Fruit fly (Drosophila melanogaster) whole organism, prepupa: ENCODE measurements around the gene HDAC4.

Experiments used
- CG10631 ChIP-seq: fragments of 200-800 bp; sonication (Bioruptor generic); optimal IDR thresholded peaks from 2 replicates; lab custom pipeline; 2016; ENCODE audit warnings: missing biosample characterization, missing genetic modification characterization
- CG11762 ChIP-seq: fragments of 200-800 bp; sonication (Bioruptor generic); optimal IDR thresholded peaks from 3 replicates; lab custom pipeline; 2016; ENCODE audit warnings: missing biosample characterization, missing genetic modification characterization; ENCODE audit not compliant: insufficient read depth
- CG15336 ChIP-seq: fragments of 200-800 bp; sonication (Bioruptor generic); IDR thresholded peaks from 2 replicates; pipeline ENCODE4 v1.3.6; 2022; ENCODE audit warnings: missing biosample characterization, missing genetic modification characterization
- CG1621 ChIP-seq: fragments of 200-800 bp; sonication (Bioruptor generic); optimal IDR thresholded peaks from 3 replicates; lab custom pipeline; 2018; ENCODE audit warnings: missing biosample characterization, mild to moderate bottlenecking, missing genetic modification characterization
- CG16779 ChIP-seq: fragments of 200-800 bp; sonication (Bioruptor generic); optimal IDR thresholded peaks from 3 replicates; lab custom pipeline; 2017; ENCODE audit warnings: missing biosample characterization, mild to moderate bottlenecking, missing genetic modification characterization
- CG32006 ChIP-seq: fragments of 200-800 bp; sonication (Bioruptor generic); optimal IDR thresholded peaks from 3 replicates; lab custom pipeline; 2017; ENCODE audit warnings: missing biosample characterization, mild to moderate bottlenecking, missing genetic modification characterization
- CG3919 ChIP-seq: fragments of 200-800 bp; sonication (Bioruptor generic); optimal IDR thresholded peaks from 3 replicates; lab custom pipeline; 2016; ENCODE audit warnings: missing biosample characterization, missing genetic modification characterization
- CG4318 ChIP-seq: fragments of 200-800 bp; sonication (Bioruptor generic); optimal IDR thresholded peaks from 3 replicates; lab custom pipeline; 2017; ENCODE audit warnings: missing biosample characterization, mild to moderate bottlenecking, missing genetic modification characterization
- CG6163 ChIP-seq: fragments of 200-800 bp; sonication (Bioruptor generic); IDR thresholded peaks from 3 replicates; pipeline ENCODE4 v1.3.6; 2022; ENCODE audit warnings: missing biosample characterization, missing genetic modification characterization
- CG6792 ChIP-seq: fragments of 200-800 bp; sonication (Bioruptor generic); optimal IDR thresholded peaks from 3 replicates; lab custom pipeline; 2016; ENCODE audit warnings: missing biosample characterization, missing genetic modification characterization
- CG6854 ChIP-seq: fragments of 200-800 bp; sonication (Bioruptor generic); optimal IDR thresholded peaks from 2 replicates; lab custom pipeline; 2017; ENCODE audit warnings: missing biosample characterization, mild to moderate bottlenecking, missing genetic modification characterization
- CG7368 ChIP-seq: fragments of 200-800 bp; sonication (Bioruptor generic); optimal IDR thresholded peaks from 3 replicates; lab custom pipeline; 2016; ENCODE audit warnings: missing biosample characterization, missing genetic modification characterization
- CG8119 ChIP-seq: fragments of 200-800 bp; sonication (Bioruptor generic); IDR thresholded peaks from 3 replicates; pipeline ENCODE4 v1.3.6; 2022; ENCODE audit warnings: missing biosample characterization, missing genetic modification characterization
- CG9139 ChIP-seq: fragments of 200-800 bp; sonication (Bioruptor generic); optimal IDR thresholded peaks from 3 replicates; lab custom pipeline; 2017; ENCODE audit warnings: missing biosample characterization, mild to moderate bottlenecking, missing genetic modification characterization
- Eip78C ChIP-seq: fragments of 200-800 bp; sonication (Bioruptor generic); peaks from one replicate; lab custom pipeline; 2016; ENCODE audit warnings: missing biosample characterization, missing genetic modification characterization
- Ets21C ChIP-seq: fragments of 200-800 bp; sonication (Bioruptor generic); optimal IDR thresholded peaks from 3 replicates; lab custom pipeline; 2016; ENCODE audit warnings: missing biosample characterization, missing genetic modification characterization
- Ets96B ChIP-seq: fragments of 200-800 bp; optimal IDR thresholded peaks from 2 replicates; lab custom pipeline; 2019; ENCODE audit warnings: missing biosample characterization, mild to moderate bottlenecking, missing genetic modification characterization, moderate library complexity
- Gug ChIP-seq: fragments of 200-800 bp; sonication (Bioruptor generic); IDR thresholded peaks from 2 replicates; pipeline ENCODE4 v1.3.6; 2022; ENCODE audit warnings: missing biosample characterization, missing genetic modification characterization
- Hr38 ChIP-seq: sonication (Bioruptor generic); optimal IDR thresholded peaks from 2 replicates; lab custom pipeline; 2016; ENCODE audit warnings: missing biosample characterization, missing genetic modification characterization
- Hr39 ChIP-seq: fragments of 200-800 bp; sonication (Bioruptor generic); optimal IDR thresholded peaks from 2 replicates; lab custom pipeline; 2016; ENCODE audit warnings: missing biosample characterization, missing genetic modification characterization
- Lpt ChIP-seq: fragments of 200-800 bp; sonication (Bioruptor generic); optimal IDR thresholded peaks from 3 replicates; lab custom pipeline; 2016; ENCODE audit warnings: missing biosample characterization, missing genetic modification characterization
- Met ChIP-seq: fragments of 200-800 bp; sonication (Bioruptor generic); optimal IDR thresholded peaks from 3 replicates; lab custom pipeline; 2016; ENCODE audit warnings: missing biosample characterization, missing genetic modification characterization
- Smox ChIP-seq: fragments of 200-800 bp; sonication (Bioruptor generic); optimal IDR thresholded peaks from 3 replicates; lab custom pipeline; 2016; ENCODE audit warnings: missing biosample characterization, missing genetic modification characterization
- Sox102F ChIP-seq: fragments of 200-800 bp; sonication (Bioruptor generic); optimal IDR thresholded peaks from 2 replicates; lab custom pipeline; 2016; ENCODE audit warnings: missing biosample characterization, mild to moderate bottlenecking, missing genetic modification characterization
- Sox14 ChIP-seq: fragments of 200-800 bp; sonication (Bioruptor generic); optimal IDR thresholded peaks from 3 replicates; lab custom pipeline; 2016; ENCODE audit warnings: missing biosample characterization, missing genetic modification characterization
- Sox15 ChIP-seq: fragments of 200-800 bp; sonication (Bioruptor generic); optimal IDR thresholded peaks from 3 replicates; lab custom pipeline; 2016; ENCODE audit warnings: missing biosample characterization, missing genetic modification characterization
- acj6 ChIP-seq: fragments of 200-800 bp; sonication (Bioruptor generic); optimal IDR thresholded peaks from 3 replicates; lab custom pipeline; 2016; ENCODE audit warnings: missing biosample characterization, missing genetic modification characterization
- cyc ChIP-seq: fragments of 200-800 bp; sonication (Bioruptor generic); optimal IDR thresholded peaks from 3 replicates; lab custom pipeline; 2016; ENCODE audit warnings: missing biosample characterization, missing genetic modification characterization
- dac ChIP-seq: fragments of 200-800 bp; sonication (Bioruptor generic); optimal IDR thresholded peaks from 2 replicates; lab custom pipeline; 2017; ENCODE audit warnings: missing biosample characterization, mild to moderate bottlenecking, missing genetic modification characterization
- dsx ChIP-seq: fragments of 200-800 bp; optimal IDR thresholded peaks from 3 replicates; lab custom pipeline; 2019; ENCODE audit warnings: missing biosample characterization, mild to moderate bottlenecking, missing genetic modification characterization, moderate library complexity; ENCODE audit not compliant: poor library complexity, severe bottlenecking
- eg ChIP-seq: fragments of 200-800 bp; sonication (Bioruptor generic); IDR thresholded peaks from 3 replicates; pipeline ENCODE4 v1.3.6; 2022; ENCODE audit warnings: missing biosample characterization, missing genetic modification characterization
- esn ChIP-seq: fragments of 200-800 bp; sonication (Bioruptor generic); optimal IDR thresholded peaks from 2 replicates; lab custom pipeline; 2016; ENCODE audit warnings: missing biosample characterization, mild to moderate bottlenecking, missing genetic modification characterization, moderate library complexity
- fd59A ChIP-seq: fragments of 200-800 bp; sonication (Bioruptor generic); optimal IDR thresholded peaks from 2 replicates; lab custom pipeline; 2017; ENCODE audit warnings: missing biosample characterization, mild to moderate bottlenecking, missing genetic modification characterization, missing genetic modification reagents
- fd85E ChIP-seq: fragments of 200-800 bp; sonication (Bioruptor generic); optimal IDR thresholded peaks from 3 replicates; lab custom pipeline; 2016; ENCODE audit warnings: missing biosample characterization, missing genetic modification characterization
- fkh ChIP-seq: fragments of 200-800 bp; sonication (Bioruptor generic); optimal IDR thresholded peaks from 3 replicates; lab custom pipeline; 2017; ENCODE audit warnings: missing biosample characterization, mild to moderate bottlenecking, missing genetic modification characterization, moderate library complexity
- net ChIP-seq: fragments of 200-800 bp; sonication (Bioruptor generic); optimal IDR thresholded peaks from 3 replicates; lab custom pipeline; 2016; ENCODE audit warnings: missing biosample characterization, missing genetic modification characterization
- salr ChIP-seq, 2 experiments: fragments of 200-800 bp; sonication (Bioruptor generic); optimal IDR thresholded peaks; 3 replicates each; lab custom pipeline; 2016 to 2018; ENCODE audit warnings: missing biosample characterization in 2 of 2, missing genetic modification characterization in 2 of 2, mild to moderate bottlenecking in 1 of 2
- ss ChIP-seq, 2 experiments: fragments of 200-800 bp; sonication (Bioruptor generic); optimal IDR thresholded peaks; 2 replicates in 1 of 2; 3 replicates in 1 of 2; lab custom pipeline; 2017 to 2018; ENCODE audit warnings: mild to moderate bottlenecking in 2 of 2, missing biosample characterization in 2 of 2, missing genetic modification characterization in 2 of 2, moderate library complexity in 1 of 2
- svp ChIP-seq: fragments of 200-800 bp; sonication (Bioruptor generic); peaks from one replicate; lab custom pipeline; 2016; ENCODE audit warnings: missing biosample characterization, missing genetic modification characterization
- topi ChIP-seq: fragments of 200-800 bp; sonication (Bioruptor generic); optimal IDR thresholded peaks from 3 replicates; lab custom pipeline; 2016; ENCODE audit warnings: missing biosample characterization, missing genetic modification characterization
- vri ChIP-seq: fragments of 200-800 bp; sonication (Bioruptor generic); optimal IDR thresholded peaks from 3 replicates; lab custom pipeline; 2016; ENCODE audit warnings: missing biosample characterization, mild to moderate bottlenecking, missing genetic modification characterization

HDAC4 gene

DNA sequence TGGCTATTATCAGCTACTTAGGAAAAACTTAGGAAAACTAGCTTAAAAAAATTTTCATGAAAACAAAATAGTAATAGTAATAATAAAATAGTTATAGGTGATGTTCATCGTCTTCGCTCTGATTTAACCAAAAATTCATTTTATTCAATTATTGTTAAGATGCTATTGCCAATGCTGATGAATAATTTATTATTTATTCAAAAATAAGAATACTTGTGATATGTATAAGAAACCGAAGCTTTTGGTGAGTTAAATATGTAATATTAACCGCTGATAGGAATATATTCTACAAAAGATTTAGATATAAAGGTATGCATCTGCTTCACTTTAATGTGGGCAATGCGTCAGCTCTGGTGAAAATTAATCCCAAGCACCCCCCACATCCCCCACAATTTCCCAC, 4.7 kb downstream of the HDAC4 start:
- TF ChIP-seq Met (no peak), esn (GFP tag; lab: Kevin White, UChicago) (no peak), Eip78C (GFP tag; lab: Kevin White, UChicago) (peak; percentile 52), eg (GFP tag; lab: Robert Waterston, UW) (no peak), topi (GFP tag; lab: Kevin White, UChicago) (no peak)

DNA sequence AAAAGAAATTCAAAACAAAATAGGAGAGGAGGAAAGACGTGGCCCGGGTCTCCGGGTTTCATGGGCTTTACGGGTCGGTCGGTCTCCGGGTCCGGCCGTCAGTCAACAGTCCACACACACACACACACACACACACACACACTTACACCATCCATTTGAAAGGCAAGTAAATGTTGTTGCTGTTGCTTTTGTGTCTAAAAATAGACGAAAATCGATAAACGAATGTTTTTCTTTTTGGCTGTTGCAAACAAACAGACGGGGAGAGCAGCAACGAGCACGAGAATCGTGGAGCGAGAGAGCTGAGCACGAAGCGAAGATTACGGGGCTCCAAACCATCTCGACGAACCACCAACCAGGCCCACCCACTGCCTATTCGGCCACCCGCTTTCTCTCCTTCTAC, 5.2 kb downstream of the HDAC4 start:
- no peak for TF ChIP-seq vri (GFP tag; lab: Kevin White, UChicago)
- no peak for TF ChIP-seq CG7368 (GFP tag; lab: Kevin White, UChicago)
- TF ChIP-seq net = no peak
- peak; percentile 30 for TF ChIP-seq fkh (GFP tag; lab: Kevin White, UChicago)
- TF ChIP-seq CG3919 (GFP tag; lab: Kevin White, UChicago) = no peak
- no peak for TF ChIP-seq Ets21C (GFP tag; lab: Kevin White, UChicago)
- no peak for TF ChIP-seq CG4318 (GFP tag; lab: Kevin White, UChicago)
- TF ChIP-seq, all 60 proteins: peak for 1

DNA sequence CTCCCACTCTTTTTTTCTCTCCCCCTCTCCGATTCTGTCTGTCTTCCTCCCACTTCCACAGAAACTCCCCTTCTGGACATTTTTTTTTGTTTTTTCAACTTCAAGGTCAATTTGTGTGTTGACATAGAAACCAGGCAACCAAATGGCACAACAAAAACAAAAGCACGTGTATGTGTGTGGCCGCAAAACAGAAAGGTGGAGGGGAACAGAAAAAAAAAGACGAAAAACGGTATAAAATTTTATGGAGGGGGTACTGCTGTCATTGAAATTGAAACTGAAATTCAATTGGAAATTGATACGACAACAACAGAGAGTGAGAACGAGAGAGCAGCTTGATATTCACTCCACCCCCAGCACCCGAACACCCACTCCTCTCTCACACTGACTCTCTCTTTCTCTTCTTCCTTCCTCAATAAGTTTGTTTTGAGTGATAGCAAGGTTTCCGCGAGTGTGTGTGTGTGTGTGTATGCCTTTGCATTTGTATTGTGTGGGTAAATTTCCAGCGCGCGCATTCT, 6.9 kb downstream of the HDAC4 start:
- TF ChIP-seq fkh (GFP tag; lab: Kevin White, UChicago) = peak; percentile 58
- TF ChIP-seq CG32006 (GFP tag; lab: Kevin White, UChicago) = no peak
- peak; percentile 22 for TF ChIP-seq vri (GFP tag; lab: Kevin White, UChicago)
- TF ChIP-seq CG6163 (GFP tag; lab: Robert Waterston, UW) = peak; percentile 33; the same call in 1 of the 3 replicates
- peak; percentile 13 for TF ChIP-seq CG6854
- TF ChIP-seq svp (GFP tag; lab: Kevin White, UChicago) = peak; percentile 62
- 0 out of 2 replicates have a peak, but pooled peaks have one; percentile 11 for TF ChIP-seq CG15336 (GFP tag; lab: Robert Waterston, UW)
- TF ChIP-seq CG10631 (GFP tag; lab: Kevin White, UChicago) = no peak
- TF ChIP-seq Hr38 = no peak
- TF ChIP-seq, all 60 proteins: peak for 6

DNA sequence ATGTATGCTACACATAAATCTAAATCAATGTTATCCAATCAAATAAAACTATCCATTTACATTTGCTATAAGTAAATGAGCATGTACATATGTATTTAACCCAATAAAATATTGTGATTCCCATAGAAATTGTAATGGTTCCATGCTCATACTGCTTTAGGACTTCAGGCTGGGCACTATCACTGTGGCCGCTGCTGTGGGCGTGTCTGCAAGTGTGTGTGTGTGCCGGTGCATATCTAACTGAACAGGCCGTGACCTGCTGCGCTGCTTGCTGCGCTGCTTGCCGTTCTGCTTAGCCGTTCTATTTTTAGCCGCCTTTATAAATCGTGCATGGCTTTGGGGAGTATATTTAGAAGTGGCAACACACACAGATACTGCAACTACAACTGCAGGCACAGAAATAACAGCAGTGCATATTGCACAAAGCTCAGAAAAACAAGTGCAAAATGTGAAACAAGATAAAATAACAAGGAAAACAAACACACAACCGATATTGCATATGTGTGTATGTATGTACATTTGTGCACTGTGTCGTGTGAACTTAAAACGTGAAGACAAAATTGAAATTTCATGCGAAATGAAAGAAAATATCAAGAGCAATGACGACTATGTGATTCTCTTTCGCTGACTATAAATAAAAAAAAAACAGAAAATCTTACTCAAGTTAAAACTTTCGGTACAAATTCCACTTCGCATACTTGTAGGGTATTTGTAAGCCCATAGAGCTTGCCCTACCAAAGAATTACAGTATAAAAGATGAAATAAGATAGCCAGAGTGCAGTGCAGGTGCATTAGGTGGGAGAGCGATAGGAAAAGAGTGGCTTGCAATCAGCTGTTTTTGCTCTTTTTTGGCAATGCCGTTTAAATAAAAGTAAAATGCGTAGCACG, 7.6 kb downstream of the HDAC4 start:
- TF ChIP-seq CG6854 (no peak), Eip78C (GFP tag; lab: Kevin White, UChicago) (peak; percentile 90), CG7368 (GFP tag; lab: Kevin White, UChicago) (no peak), ss (GFP tag; optimal IDR thresholded peaks at IDR 0.05; lab: Kevin White, UChicago) (peak; percentile 30 to 35), CG8119 (GFP tag; lab: Robert Waterston, UW) (0 out of 3 replicates have a peak, but pooled peaks have one; percentile 46), cyc (peak; percentile 74), CG9139 (peak; percentile 3), Ets96B (tag; lab: Kevin White, UChicago) (no peak), salr (GFP tag; optimal IDR thresholded peaks at IDR 0.05; lab: Kevin White, UChicago) (peak in 1 of 2 experiments; percentile 21), Sox15 (GFP tag; lab: Kevin White, UChicago) (peak; percentile 38), acj6 (GFP tag; lab: Kevin White, UChicago) (peak; percentile 42), eg (GFP tag; lab: Robert Waterston, UW) (peak; percentile 80), fd85E (GFP tag; lab: Kevin White, UChicago) (no peak), CG1621 (tag; lab: Kevin White, UChicago) (peak; percentile 9), CG3919 (GFP tag; lab: Kevin White, UChicago) (peak; percentile 67), Sox102F (peak; percentile 62), net (peak; percentile 52), CG16779 (no peak), Smox (GFP tag; lab: Kevin White, UChicago) (peak; percentile 55), CG11762 (GFP tag; lab: Kevin White, UChicago) (peak; percentile 6), CG4318 (GFP tag; lab: Kevin White, UChicago) (peak; percentile 5), Met (peak; percentile 68), Lpt (GFP tag; lab: Kevin White, UChicago) (no peak), CG15336 (GFP tag; lab: Robert Waterston, UW) (peak; percentile 69), fd59A (peak; percentile 10), CG10631 (GFP tag; lab: Kevin White, UChicago) (peak; percentile 51), Gug (GFP tag; lab: Robert Waterston, UW) (peak; percentile 53; the same call in 1 of the 2 replicates), CG6792 (peak; percentile 23), Hr39 (GFP tag; lab: Kevin White, UChicago) (peak; percentile 54), Sox14 (no peak), dsx (GFP tag; lab: Kevin White, UChicago) (peak; percentile 29), fkh (GFP tag; lab: Kevin White, UChicago) (no peak), dac (GFP tag; lab: Kevin White, UChicago) (no peak)
